Worm (Caenorhabditis elegans) whole organism, L4 larva: ENCODE results near the gene Y105C5B.15.

ENCODE experiments used
- F49E8.2 ChIP-seq: sonication (generic microtip); optimal IDR thresholded peaks from 2 replicates; lab custom pipeline; 2016; ENCODE audit warnings: missing compliant biosample characterization, mild to moderate bottlenecking, missing genetic modification characterization, borderline replicate concordance
- Y75B8A.6 ChIP-seq: fragments of 200-800 bp; sonication (Bioruptor generic); IDR thresholded peaks from 2 replicates; pipeline ENCODE4 v1.3.6; 2022; ENCODE audit warnings: missing genetic modification reagents, missing genetic modification characterization, missing compliant biosample characterization
- dpl-1 ChIP-seq: fragments of 150-350 bp; optimal IDR thresholded peaks from 2 replicates; lab custom pipeline; 2014; ENCODE audit warnings: missing biosample characterization, missing genetic modification reagents, missing genetic modification characterization
- mes-2 ChIP-seq: sonication (generic microtip); optimal IDR thresholded peaks from 2 replicates; lab custom pipeline; 2016; ENCODE audit warnings: missing genotype, mild to moderate bottlenecking, missing genetic modification characterization, missing compliant biosample characterization; ENCODE audit not compliant: poor library complexity, severe bottlenecking
- pqm-1 ChIP-seq: sonication (generic microtip); optimal IDR thresholded peaks from 2 replicates; lab custom pipeline; 2017; ENCODE audit warnings: missing biosample characterization, missing genetic modification characterization
- tag-97 ChIP-seq: fragments of 200-800 bp; sonication (Bioruptor generic); IDR thresholded peaks from 2 replicates; pipeline ENCODE4 v1.3.6; 2022; ENCODE audit warnings: missing genetic modification characterization, missing compliant biosample characterization
- vab-7 ChIP-seq: fragments of 200-800 bp; sonication (Bioruptor generic); IDR thresholded peaks from 2 replicates; pipeline ENCODE4 v1.3.6; 2022; ENCODE audit warnings: missing genetic modification reagents, missing genetic modification characterization, missing compliant biosample characterization

DNA sequence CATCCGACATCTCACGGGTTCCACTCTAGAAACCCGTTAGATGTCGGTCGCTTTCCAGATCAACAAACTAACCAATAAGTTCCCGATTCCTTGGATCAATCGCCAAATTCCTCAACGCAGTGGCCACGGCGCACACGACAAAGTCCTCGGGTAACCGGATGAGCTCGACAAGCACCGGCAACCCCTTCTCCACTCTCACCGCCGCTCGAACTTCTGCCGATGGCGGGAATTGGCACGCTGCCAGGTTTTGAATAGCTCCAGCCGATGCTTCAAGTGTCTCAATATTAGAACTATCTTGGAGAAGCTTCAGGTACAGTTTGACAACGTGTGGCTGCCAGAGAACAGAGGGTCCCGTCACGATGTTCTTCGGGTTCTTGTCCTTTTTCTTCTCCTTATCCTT lies 48.0 kb downstream of the Y105C5B.15 start:
- no peak for TF ChIP-seq Y75B8A.6
- no peak for TF ChIP-seq F49E8.2 (tag; lab: Kevin White, UChicago)
- TF ChIP-seq pqm-1 (tag; lab: Kevin White, UChicago), result no peak
- TF ChIP-seq vab-7 (GFP tag; lab: Robert Waterston, UW), result no peak
- TF ChIP-seq mes-2, result no peak
- no peak for TF ChIP-seq tag-97 (GFP tag; lab: Robert Waterston, UW)
- no peak for TF ChIP-seq dpl-1
